Fruit fly (Drosophila melanogaster): ENCODE measurements around the gene RnpS1.

Gene RnpS1

dm6 chr3R:9512193-9513051, 39.4 kb upstream of the RnpS1 start:
- TF ChIP-seq CG7963 (GFP tag; IDR thresholded peaks at IDR 0.05; ENCODE audit: partially characterized antibody), result no peak
- TF ChIP-seq CG11398 (GFP tag; optimal IDR thresholded peaks at IDR 0.05), result no peak
- no peak for TF ChIP-seq yki (optimal IDR thresholded peaks at IDR 0.05)
- no peak for TF ChIP-seq ham (GFP tag; IDR thresholded peaks at IDR 0.05)
- no peak for TF ChIP-seq hth (optimal IDR thresholded peaks at IDR 0.05)
- peak; percentile 88 for TF ChIP-seq CG7745 (tag; optimal IDR thresholded peaks at IDR 0.05)
- TF ChIP-seq sqz (GFP tag; optimal IDR thresholded peaks at IDR 0.05), result peak; percentile 51
- peak; percentile 40 for TF ChIP-seq nom (GFP tag; optimal IDR thresholded peaks at IDR 0.05)
- TF ChIP-seq br (optimal IDR thresholded peaks at IDR 0.05), result no peak
- TF ChIP-seq CG8924 (tag; optimal IDR thresholded peaks at IDR 0.05), result no peak
- TF ChIP-seq Nf-YA (GFP tag; IDR thresholded peaks at IDR 0.05), result no peak
- TF ChIP-seq lilli (GFP tag; optimal IDR thresholded peaks at IDR 0.05), result no peak
- peak; percentile 84 for TF ChIP-seq cg (GFP tag; optimal IDR thresholded peaks at IDR 0.05)
- no peak for TF ChIP-seq CG32772 (GFP tag; IDR thresholded peaks at IDR 0.05)
- no peak for TF ChIP-seq ase (GFP tag; IDR thresholded peaks at IDR 0.05)
- TF ChIP-seq CG1602 (GFP tag; optimal IDR thresholded peaks at IDR 0.05), result no peak
- peak; percentile 24 for TF ChIP-seq lbe (GFP tag; optimal IDR thresholded peaks at IDR 0.05)
- TF ChIP-seq gcm (GFP tag; optimal IDR thresholded peaks at IDR 0.05), result peak; percentile 21
- no peak for TF ChIP-seq CG16815 (GFP tag; optimal IDR thresholded peaks at IDR 0.05)
- TF ChIP-seq Atf-2 (GFP tag; optimal IDR thresholded peaks at IDR 0.05), result no peak
- TF ChIP-seq Med (GFP tag), result peak; percentile 20
- TF ChIP-seq zen (tag; optimal IDR thresholded peaks at IDR 0.05), result peak; percentile 47
- TF ChIP-seq Xbp1 (GFP tag; optimal IDR thresholded peaks at IDR 0.05), result no peak
- no peak for TF ChIP-seq pnt (GFP tag; optimal IDR thresholded peaks at IDR 0.05)
- no peak for TF ChIP-seq CG2889 (GFP tag; IDR thresholded peaks at IDR 0.05)
- TF ChIP-seq CG30431 (GFP tag; optimal IDR thresholded peaks at IDR 0.05), result no peak
- peak; percentile 93 for TF ChIP-seq MESR4 (GFP tag; optimal IDR thresholded peaks at IDR 0.05)
- no peak for TF ChIP-seq CG30403 (GFP tag; optimal IDR thresholded peaks at IDR 0.05)
- peak; percentile 67 to 86 for TF ChIP-seq Trl (optimal IDR thresholded peaks at IDR 0.05)
- no peak for TF ChIP-seq Trl (GFP tag; optimal IDR thresholded peaks at IDR 0.05)
- no peak for TF ChIP-seq dmrt11E (tag; optimal IDR thresholded peaks at IDR 0.05)
- no peak for TF ChIP-seq grn (GFP tag; optimal IDR thresholded peaks at IDR 0.05)
- no peak for TF ChIP-seq ap (GFP tag; IDR thresholded peaks at IDR 0.05)
- no peak for TF ChIP-seq en (GFP tag; optimal IDR thresholded peaks at IDR 0.05)
- no peak for TF ChIP-seq HLH3B (GFP tag; IDR thresholded peaks at IDR 0.05)
- TF ChIP-seq row (GFP tag; IDR thresholded peaks at IDR 0.05), result no peak
- TF ChIP-seq da (GFP tag; optimal IDR thresholded peaks at IDR 0.05), result no peak
- TF ChIP-seq Fer3 (tag; optimal IDR thresholded peaks at IDR 0.05), result no peak
- TF ChIP-seq CG3995 (GFP tag; optimal IDR thresholded peaks at IDR 0.05), result peak; percentile 86
- no peak for TF ChIP-seq sug (tag; optimal IDR thresholded peaks at IDR 0.05)
- no peak for TF ChIP-seq CkIIα-i1 (GFP tag; IDR thresholded peaks at IDR 0.05)

dm6 chr3R:9513052-9513420, 38.8 kb upstream of the RnpS1 start, which contains the start of the genes Ras85D and Rlb1:
Gene Ras85D, minus strand, starts transcription at chr3R:9513067.
Gene Rlb1, plus strand, starts transcription at chr3R:9513327.
- no peak for TF ChIP-seq CG4360 (GFP tag; IDR thresholded peaks at IDR 0.05)
- TF ChIP-seq sens-2 (GFP tag; IDR thresholded peaks at IDR 0.05), result no peak
- TF ChIP-seq Fer1 (GFP tag; optimal IDR thresholded peaks at IDR 0.05), result peak; percentile 69
- no peak for TF ChIP-seq CG17328 (GFP tag; IDR thresholded peaks at IDR 0.05)
- peak; percentile 77 for TF ChIP-seq gem (tag; optimal IDR thresholded peaks at IDR 0.05)
- no peak for TF ChIP-seq bigmax (GFP tag; optimal IDR thresholded peaks at IDR 0.05)
- TF ChIP-seq corto (GFP tag; optimal IDR thresholded peaks at IDR 0.05), result no peak
- TF ChIP-seq CG2120 (GFP tag; optimal IDR thresholded peaks at IDR 0.05), result peak; percentile 89
- peak; percentile 52 for TF ChIP-seq sd (tag; optimal IDR thresholded peaks at IDR 0.05)
- no peak for TF ChIP-seq usp (GFP tag; optimal IDR thresholded peaks at IDR 0.05)
- no peak for TF ChIP-seq lov (optimal IDR thresholded peaks at IDR 0.05)
- TF ChIP-seq lov (GFP tag; IDR thresholded peaks at IDR 0.05), result no peak
- TF ChIP-seq so (GFP tag; IDR thresholded peaks at IDR 0.05), result no peak
- no peak for TF ChIP-seq sr (GFP tag; IDR thresholded peaks at IDR 0.05)
- TF ChIP-seq odd (GFP tag; optimal IDR thresholded peaks at IDR 0.05), result no peak
